Worm (Caenorhabditis elegans) whole organism, L4/young adult: ENCODE measurements around the gene rfl-1.

Source experiments
- W03F9.2 ChIP-seq: fragments of 150-350 bp; optimal IDR thresholded peaks from 2 replicates; lab custom pipeline; 2014; ENCODE audit warnings: missing biosample characterization, missing genetic modification characterization
- dao-5 ChIP-seq: sonication (generic microtip); optimal IDR thresholded peaks from 2 replicates; lab custom pipeline; 2016; ENCODE audit warnings: missing genotype, missing genetic modification characterization, moderate library complexity, missing compliant biosample characterization

DNA sequence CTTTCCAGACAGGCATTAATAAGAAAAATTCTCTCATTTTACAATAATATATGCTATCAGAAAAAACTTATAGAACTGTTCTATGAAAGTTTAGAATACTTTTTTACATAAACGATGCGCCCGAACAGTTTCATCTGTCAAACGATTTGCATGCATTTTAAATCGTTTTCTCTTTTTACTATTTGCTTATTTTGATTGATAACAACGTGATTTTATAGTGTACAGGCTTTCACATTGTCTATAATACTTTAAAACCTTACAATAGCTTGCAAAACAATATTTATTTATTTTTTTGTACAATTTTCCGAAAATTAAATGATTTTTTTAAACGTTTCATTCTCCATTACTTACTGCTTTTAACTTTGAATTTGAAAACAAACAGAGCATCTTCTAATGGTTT is 24.6 kb downstream of the rfl-1 start, which contains the start of gene R01H2.7:
- TF ChIP-seq W03F9.2 (tag; lab: Kevin White, UChicago) (no peak), dao-5 (tag; lab: Kevin White, UChicago) (no peak)
